Fruit fly (Drosophila melanogaster) whole organism, adult: ENCODE results near the gene X11L.

Source experiments
- CG11617 ChIP-seq: fragments of 200-800 bp; sonication (Bioruptor generic); optimal IDR thresholded peaks from 2 replicates; lab custom pipeline; 2017; ENCODE audit warnings: mild to moderate bottlenecking, missing biosample characterization, missing genetic modification reagents, missing genetic modification characterization
- CG7101 ChIP-seq: fragments of 200-800 bp; sonication (Bioruptor generic); optimal IDR thresholded peaks from 2 replicates; lab custom pipeline; 2018; ENCODE audit warnings: missing biosample characterization, mild to moderate bottlenecking, missing genetic modification characterization, moderate library complexity
- Clk ChIP-seq: fragments of 200-800 bp; sonication (Bioruptor generic); optimal IDR thresholded peaks from 2 replicates; lab custom pipeline; 2017; ENCODE audit warnings: missing biosample characterization, missing genetic modification characterization
- Crg-1 ChIP-seq: fragments of 200-800 bp; sonication (Bioruptor generic); optimal IDR thresholded peaks from 2 replicates; lab custom pipeline; 2016; ENCODE audit warnings: missing biosample characterization, missing genetic modification characterization
- Mnt ChIP-seq: fragments of 200-800 bp; sonication (Bioruptor generic); optimal IDR thresholded peaks from 2 replicates; lab custom pipeline; 2016; ENCODE audit warnings: missing biosample characterization, mild to moderate bottlenecking, missing genetic modification characterization
- ovo ChIP-seq: fragments of 200-800 bp; sonication (Bioruptor generic); optimal IDR thresholded peaks from 2 replicates; lab custom pipeline; 2016; ENCODE audit warnings: missing biosample characterization, missing genetic modification characterization
- tj ChIP-seq: fragments of 200-800 bp; sonication (Bioruptor generic); optimal IDR thresholded peaks from 3 replicates; lab custom pipeline; 2017; ENCODE audit warnings: missing biosample characterization, mild to moderate bottlenecking, missing genetic modification characterization, moderate library complexity

DNA sequence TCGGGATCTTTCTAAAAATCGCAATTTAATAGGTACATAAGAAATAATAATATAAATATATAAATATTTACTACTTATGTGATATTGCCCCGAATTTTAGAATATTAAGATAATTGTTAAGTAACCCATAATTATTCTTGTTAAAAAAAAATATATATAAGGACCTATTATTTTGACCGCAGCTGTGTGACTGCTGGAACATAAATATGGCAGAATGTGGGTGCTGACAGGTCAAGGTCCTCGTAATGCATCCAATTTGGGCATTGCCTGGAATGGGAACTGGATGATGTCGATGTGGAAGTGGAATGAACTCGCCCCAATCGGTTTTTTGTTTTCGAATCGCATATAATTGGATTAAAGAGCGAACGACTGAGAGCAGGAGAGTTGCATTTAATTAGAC lies 22.1 kb upstream of the X11L start:
- TF ChIP-seq ovo: no peak
- no peak for TF ChIP-seq Crg-1
- TF ChIP-seq Clk (GFP tag; lab: Kevin White, UChicago): no peak
- TF ChIP-seq CG7101 (tag; lab: Kevin White, UChicago): no peak
- no peak for TF ChIP-seq CG11617 (GFP tag; lab: Kevin White, UChicago)
- TF ChIP-seq Mnt (GFP tag; lab: Kevin White, UChicago): no peak
- TF ChIP-seq tj (GFP tag; lab: Kevin White, UChicago): no peak
